Worm (Caenorhabditis elegans) whole organism, mixed stage, embryonic: Measurements from ENCODE around the gene pezo-1.
A peak's percentile ranks its signal among the peaks of the same experiment; 100 is the strongest.

Source experiments
- bed-3 ChIP-seq: fragments of 200-800 bp; sonication (Bioruptor generic); optimal IDR thresholded peaks from 3 replicates; lab custom pipeline; 2018; ENCODE audit warnings: mild to moderate bottlenecking, missing genetic modification characterization, moderate library complexity, missing compliant biosample characterization
- blmp-1 ChIP-seq: fragments of 150-350 bp; optimal IDR thresholded peaks from 2 replicates; lab custom pipeline; 2014; ENCODE audit warnings: missing biosample characterization, missing genetic modification characterization
- ceh-39 ChIP-seq: fragments of 150-350 bp; optimal IDR thresholded peaks from 2 replicates; lab custom pipeline; 2014; ENCODE audit warnings: missing biosample characterization, missing genetic modification characterization
- ceh-43 ChIP-seq: fragments of 200-800 bp; sonication (Bioruptor generic); optimal IDR thresholded peaks from 2 replicates; lab custom pipeline; 2018; ENCODE audit warnings: mild to moderate bottlenecking, missing genetic modification characterization, moderate library complexity, missing compliant biosample characterization
- ces-1 ChIP-seq: fragments of 150-350 bp; optimal IDR thresholded peaks from 2 replicates; lab custom pipeline; 2014; ENCODE audit warnings: missing biosample characterization, missing genetic modification reagents, missing genetic modification characterization
- drap-1 ChIP-seq: fragments of 200-800 bp; sonication (Bioruptor generic); optimal IDR thresholded peaks from 3 replicates; lab custom pipeline; 2018; ENCODE audit warnings: mild to moderate bottlenecking, missing genetic modification characterization, missing compliant biosample characterization
- elt-1 ChIP-seq: sonication (generic microtip); optimal IDR thresholded peaks from 2 replicates; lab custom pipeline; 2017; ENCODE audit warnings: missing genetic modification characterization, mild to moderate bottlenecking, missing compliant biosample characterization, antibody characterized with exemption, moderate library complexity, borderline replicate concordance; ENCODE audit not compliant: insufficient read depth
- flh-1 ChIP-seq: fragments of 200-800 bp; sonication (Bioruptor generic); optimal IDR thresholded peaks from 2 replicates; lab custom pipeline; 2018; ENCODE audit warnings: mild to moderate bottlenecking, missing genetic modification characterization, moderate library complexity, missing compliant biosample characterization
- ham-2 ChIP-seq: fragments of 200-800 bp; sonication (Bioruptor generic); optimal IDR thresholded peaks from 2 replicates; lab custom pipeline; 2018; ENCODE audit warnings: mild to moderate bottlenecking, missing genetic modification characterization, missing compliant biosample characterization
- hlh-1 ChIP-seq: fragments of 150-350 bp; optimal IDR thresholded peaks from 2 replicates; lab custom pipeline; 2014; ENCODE audit warnings: missing biosample characterization, missing genetic modification reagents, missing genetic modification characterization
- lin-13 ChIP-seq: fragments of 150-350 bp; optimal IDR thresholded peaks from 2 replicates; lab custom pipeline; 2014; ENCODE audit warnings: missing biosample characterization, missing genetic modification characterization
- lin-32 ChIP-seq: fragments of 200-800 bp; sonication (Bioruptor generic); optimal IDR thresholded peaks from 2 replicates; lab custom pipeline; 2018; ENCODE audit warnings: mild to moderate bottlenecking, missing genetic modification characterization, missing compliant biosample characterization
- lsy-2 ChIP-seq: fragments of 150-350 bp; optimal IDR thresholded peaks from 2 replicates; lab custom pipeline; 2014; ENCODE audit warnings: missing biosample characterization, missing genetic modification characterization
- mab-5 ChIP-seq: fragments of 150-350 bp; optimal IDR thresholded peaks from 2 replicates; lab custom pipeline; 2014; ENCODE audit warnings: missing biosample characterization, missing genetic modification characterization
- mls-2 ChIP-seq: sonication (generic microtip); optimal IDR thresholded peaks from 2 replicates; lab custom pipeline; 2016; ENCODE audit warnings: mild to moderate bottlenecking, missing genetic modification characterization, moderate library complexity, missing compliant biosample characterization
- nhr-2 ChIP-seq: fragments of 150-350 bp; optimal IDR thresholded peaks from 2 replicates; lab custom pipeline; 2014; ENCODE audit warnings: missing biosample characterization, missing genetic modification characterization
- nhr-28 ChIP-seq: fragments of 150-350 bp; optimal IDR thresholded peaks from 2 replicates; lab custom pipeline; 2014; ENCODE audit warnings: missing biosample characterization, missing genetic modification characterization
- pha-4 ChIP-seq: fragments of 150-350 bp; optimal IDR thresholded peaks from 2 replicates; lab custom pipeline; 2018; ENCODE audit warnings: missing biosample characterization, missing genetic modification reagents, missing genetic modification characterization
- sem-2 ChIP-seq: fragments of 200-800 bp; sonication (Bioruptor generic); optimal IDR thresholded peaks from 2 replicates; lab custom pipeline; 2018; ENCODE audit warnings: mild to moderate bottlenecking, missing genetic modification characterization, missing compliant biosample characterization
- snpc-4 ChIP-seq: fragments of 150-350 bp; optimal IDR thresholded peaks from 2 replicates; lab custom pipeline; 2014; ENCODE audit warnings: missing biosample characterization, missing genetic modification characterization
- sptf-1 ChIP-seq: sonication (generic microtip); optimal IDR thresholded peaks from 2 replicates; lab custom pipeline; 2017; ENCODE audit warnings: mild to moderate bottlenecking, missing genetic modification characterization, moderate library complexity, missing compliant biosample characterization
- tbx-8 ChIP-seq: fragments of 200-800 bp; sonication (Bioruptor generic); optimal IDR thresholded peaks from 2 replicates; lab custom pipeline; 2018; ENCODE audit warnings: mild to moderate bottlenecking, missing genetic modification characterization, moderate library complexity, missing compliant biosample characterization
- unc-120 ChIP-seq: sonication (generic microtip); optimal IDR thresholded peaks from 2 replicates; lab custom pipeline; 2017; ENCODE audit warnings: missing genetic modification characterization, missing compliant biosample characterization; ENCODE audit not compliant: poor library complexity, severe bottlenecking
- unc-62 ChIP-seq: fragments of 150-350 bp; optimal IDR thresholded peaks from 2 replicates; lab custom pipeline; 2014; ENCODE audit warnings: missing biosample characterization, missing genetic modification reagents, missing genetic modification characterization
- ztf-11 ChIP-seq: fragments of 150-350 bp; optimal IDR thresholded peaks from 2 replicates; lab custom pipeline; 2014; ENCODE audit warnings: missing biosample characterization, missing genetic modification characterization

Gene pezo-1

ce11 chrIV:9366411-9366810, at the start of gene pezo-1:
Gene pezo-1 (minus strand): TSS chrIV:9366511.
- TF ChIP-seq elt-1 (tag; lab: Kevin White, UChicago) (no peak), lsy-2 (peak; percentile 71), flh-1 (GFP tag; lab: Kevin White, UChicago) (no peak)
- TF ChIP-seq, all 35 proteins: peak for 1

DNA sequence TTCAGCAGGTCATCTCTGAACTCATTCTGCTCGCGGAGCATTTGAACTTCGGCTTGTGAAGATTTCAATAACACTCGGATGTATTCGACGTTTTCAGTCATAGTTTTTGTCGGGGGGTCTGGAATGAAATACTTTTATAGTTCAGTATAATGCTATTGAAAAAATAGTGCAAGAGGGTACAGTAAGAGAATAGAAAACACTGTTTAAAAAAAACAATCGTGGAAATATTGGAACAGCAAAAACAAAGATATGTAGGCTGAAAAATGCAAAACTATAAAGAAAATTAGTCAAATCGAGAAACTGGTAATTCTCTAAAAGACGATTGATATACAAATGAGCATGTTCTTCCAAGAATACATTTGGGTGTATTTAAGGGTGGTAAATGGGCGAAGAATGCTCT, 41.7 kb upstream of the pezo-1 start, which contains the start of gene F56D5.5:
Gene F56D5.5 (minus strand): TSS at position 101 of the 400 bp plus-strand sequence.
- TF ChIP-seq nhr-28 (tag; lab: Kevin White, UChicago) (no peak), ceh-43 (GFP tag; lab: Kevin White, UChicago) (no peak), unc-120 (tag; lab: Kevin White, UChicago) (no peak), hlh-1 (tag; lab: Kevin White, UChicago) (no peak), pha-4 (tag; lab: Kevin White, UChicago) (no peak), flh-1 (GFP tag; lab: Kevin White, UChicago) (no peak), lsy-2 (no peak), unc-62 (GFP tag; lab: Kevin White, UChicago) (no peak), ces-1 (GFP tag; lab: Kevin White, UChicago) (no peak), bed-3 (GFP tag; lab: Kevin White, UChicago) (no peak), drap-1 (GFP tag; lab: Kevin White, UChicago) (no peak), mls-2 (no peak), ztf-11 (tag; lab: Kevin White, UChicago) (no peak), ham-2 (GFP tag; lab: Kevin White, UChicago) (no peak), elt-1 (tag; lab: Kevin White, UChicago) (no peak), mab-5 (no peak), nhr-2 (tag; lab: Kevin White, UChicago) (no peak), tbx-8 (GFP tag; lab: Kevin White, UChicago) (no peak)

DNA sequence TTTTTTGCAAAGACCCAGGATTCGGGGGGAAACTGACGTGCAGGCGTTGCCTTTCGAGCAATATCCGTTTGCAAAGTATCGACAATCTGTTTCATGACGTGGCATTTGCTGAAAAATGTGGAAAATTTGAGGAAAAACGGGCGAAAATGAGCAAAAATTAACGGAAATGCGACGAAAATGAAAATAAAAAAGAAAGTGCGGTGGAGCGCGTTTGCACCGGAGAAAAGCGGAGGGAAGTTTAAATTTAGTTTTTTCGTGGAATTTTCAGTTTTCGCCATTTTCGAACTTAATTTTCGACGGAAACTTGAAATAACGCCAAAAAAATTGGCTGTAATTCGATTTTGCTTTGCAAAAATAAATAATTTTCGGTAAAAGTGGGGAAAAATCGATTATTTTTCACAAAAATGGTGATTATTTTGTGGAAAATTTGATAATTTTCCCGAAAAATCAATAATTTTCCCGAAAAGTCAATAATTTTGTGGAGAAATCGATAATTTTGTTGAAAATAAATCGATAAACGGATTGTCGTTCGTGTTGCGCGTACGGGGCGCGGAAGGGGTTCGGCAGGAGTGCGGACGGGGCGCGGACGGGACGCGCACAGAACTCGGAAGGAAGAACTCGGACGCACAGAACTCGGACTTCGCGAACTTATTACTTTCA, 37.6 kb upstream of the pezo-1 start:
- no peak for TF ChIP-seq lsy-2
- TF ChIP-seq hlh-1 (tag; lab: Kevin White, UChicago): no peak
- TF ChIP-seq ces-1 (GFP tag; lab: Kevin White, UChicago): no peak
- no peak for TF ChIP-seq flh-1 (GFP tag; lab: Kevin White, UChicago)
- no peak for TF ChIP-seq mab-5
- no peak for TF ChIP-seq unc-62 (GFP tag; lab: Kevin White, UChicago)
- no peak for TF ChIP-seq lin-13 (tag; lab: Kevin White, UChicago)
- no peak for TF ChIP-seq ham-2 (GFP tag; lab: Kevin White, UChicago)
- TF ChIP-seq bed-3 (GFP tag; lab: Kevin White, UChicago): no peak

DNA sequence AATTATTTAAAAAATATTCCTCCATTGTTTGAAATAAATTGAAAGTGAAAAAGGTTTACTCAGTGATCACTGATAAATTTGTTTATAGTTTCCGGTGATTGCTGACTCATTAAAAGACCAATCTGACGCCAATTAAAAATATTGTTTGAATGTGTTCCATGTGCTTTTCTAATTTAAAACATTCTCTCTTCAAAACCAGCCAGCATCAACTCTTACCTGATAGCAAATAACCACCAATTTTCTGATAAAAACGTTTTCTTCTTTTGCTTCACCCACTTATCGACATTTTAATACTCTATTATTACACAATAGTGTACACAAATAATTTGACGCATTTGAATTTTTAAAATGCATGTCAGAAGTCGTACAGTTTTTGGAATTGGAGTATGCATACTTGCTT, 35.4 kb upstream of the pezo-1 start, which contains the start of gene F56D5.6:
Gene F56D5.6 (plus strand): TSS at position 208 of the 400 bp plus-strand sequence.
- no peak for TF ChIP-seq drap-1 (GFP tag; lab: Kevin White, UChicago)
- no peak for TF ChIP-seq ztf-11 (tag; lab: Kevin White, UChicago)
- no peak for TF ChIP-seq ceh-39 (tag; lab: Kevin White, UChicago)
- no peak for TF ChIP-seq mls-2
- TF ChIP-seq flh-1 (GFP tag; lab: Kevin White, UChicago): no peak
- no peak for TF ChIP-seq snpc-4 (tag; lab: Kevin White, UChicago)
- TF ChIP-seq sptf-1 (tag; lab: Kevin White, UChicago): no peak
- no peak for TF ChIP-seq lin-13 (tag; lab: Kevin White, UChicago)
- no peak for TF ChIP-seq elt-1 (tag; lab: Kevin White, UChicago)
- TF ChIP-seq ces-1 (GFP tag; lab: Kevin White, UChicago): no peak
- no peak for TF ChIP-seq unc-120 (tag; lab: Kevin White, UChicago)

- TF ChIP-seq sem-2 (GFP tag; lab: Kevin White, UChicago) (no peak), nhr-28 (tag; lab: Kevin White, UChicago) (no peak), flh-1 (GFP tag; lab: Kevin White, UChicago) (no peak), lin-32 (no peak), hlh-1 (tag; lab: Kevin White, UChicago) (no peak), tbx-8 (GFP tag; lab: Kevin White, UChicago) (no peak), elt-1 (tag; lab: Kevin White, UChicago) (no peak), blmp-1 (tag; lab: Kevin White, UChicago) (no peak), ceh-39 (tag; lab: Kevin White, UChicago) (no peak), ceh-43 (GFP tag; lab: Kevin White, UChicago) (no peak)
These were observed 32.2 kb upstream of the pezo-1 start, which contains the start of gene F56D5.2 for ce11 chrIV:9398512-9398911. Gene F56D5.2 (minus strand): TSS chrIV:9398612.
